Fruit fly (Drosophila melanogaster) ovary, adult (tissue): ENCODE results near the gene Max.

ENCODE experiments used
- CG17801 ChIP-seq: fragments of 200-800 bp; optimal IDR thresholded peaks from 2 replicates; lab custom pipeline; 2019; ENCODE audit warnings: missing biosample characterization, mild to moderate bottlenecking, missing genetic modification characterization, moderate library complexity; ENCODE audit not compliant: partially characterized antibody

Gene Max

DNA sequence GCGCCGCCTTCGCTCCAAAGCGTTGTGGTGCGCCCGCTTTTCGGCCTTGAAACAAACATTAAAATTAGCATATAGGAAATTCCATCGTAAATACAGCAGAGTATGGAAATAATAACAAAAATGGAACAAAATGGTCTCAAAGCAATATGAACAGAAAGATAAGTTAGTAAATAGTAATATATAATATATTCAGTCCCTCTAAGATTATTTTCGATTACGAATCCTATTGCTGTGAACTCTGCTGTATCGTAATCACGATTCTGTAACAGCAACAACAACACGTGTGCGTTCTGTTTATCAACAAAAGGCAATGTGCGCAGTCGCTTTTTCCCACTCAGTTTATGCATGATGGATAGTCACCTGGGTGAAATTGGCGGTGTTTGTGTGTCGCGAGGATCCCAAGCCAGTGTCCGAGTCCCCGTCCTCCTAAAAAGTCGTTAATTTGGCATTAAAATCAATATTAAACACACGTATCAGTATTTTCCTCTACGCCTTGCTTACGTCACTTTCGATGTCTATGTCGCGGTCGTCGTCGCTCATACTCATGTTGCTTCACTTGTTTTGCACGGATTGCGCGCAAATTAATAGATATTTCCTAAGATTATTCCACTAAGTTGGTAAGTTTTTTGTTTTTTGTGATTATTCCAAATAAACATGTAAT is 374 bp downstream of the Max start, which contains the start of the genes CG42374 and Mettl5:
CG42374 (plus strand) TSS at position 287 of the 661 bp plus-strand sequence.
Mettl5 (plus strand) TSS at position 287 of the 661 bp plus-strand sequence.
- no peak for TF ChIP-seq CG17801

DNA sequence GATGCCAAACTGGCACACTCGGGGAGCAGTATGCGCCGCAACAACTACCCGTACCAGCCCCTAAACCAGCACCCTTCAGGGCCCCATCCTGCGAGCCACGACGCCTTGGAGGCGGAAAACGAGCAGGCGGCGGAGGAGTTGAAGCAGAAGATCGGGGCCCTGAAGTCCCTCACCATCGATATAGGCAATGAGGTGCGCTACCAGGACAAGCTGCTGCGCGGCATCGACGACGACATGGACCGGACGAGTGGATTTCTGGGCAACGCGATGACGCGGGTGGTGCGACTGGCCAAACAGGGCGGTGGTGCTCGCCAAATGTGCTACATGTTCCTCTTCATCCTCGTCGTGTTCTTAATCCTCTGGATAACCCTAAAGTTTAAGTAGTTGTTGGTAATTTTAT is 2.3 kb downstream of the Max start:
- TF ChIP-seq CG17801 = no peak

DNA sequence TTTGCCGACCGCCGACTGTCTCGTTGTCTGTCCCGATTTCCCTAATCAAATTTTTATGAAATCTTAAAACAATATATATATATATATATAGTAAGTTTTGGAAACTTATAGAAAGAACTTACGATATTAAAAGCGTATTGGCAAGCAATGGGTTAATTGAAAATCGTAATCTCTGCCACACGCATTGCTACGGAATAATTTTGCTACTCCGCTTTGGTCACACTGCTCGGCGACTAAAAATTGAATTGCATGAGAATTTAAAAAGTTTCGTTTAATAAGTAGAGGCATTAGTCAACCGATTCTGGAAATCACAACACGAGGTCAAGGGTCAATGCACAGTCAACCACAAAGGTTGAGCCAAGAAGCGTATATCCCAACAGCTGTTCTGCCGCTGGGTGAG is 2.8 kb downstream of the Max start, which contains the start of gene Bet1:
Bet1 (plus strand) TSS at position 182 of the 400 bp plus-strand sequence.
- no peak for TF ChIP-seq CG17801

dm6 chr3L:19260278-19260803 is 3.6 kb downstream of the Max start, which contains the start of gene nes:
TSS of gene nes (minus strand) at chr3L:19260679.
- peak; percentile 56 for TF ChIP-seq CG17801

DNA sequence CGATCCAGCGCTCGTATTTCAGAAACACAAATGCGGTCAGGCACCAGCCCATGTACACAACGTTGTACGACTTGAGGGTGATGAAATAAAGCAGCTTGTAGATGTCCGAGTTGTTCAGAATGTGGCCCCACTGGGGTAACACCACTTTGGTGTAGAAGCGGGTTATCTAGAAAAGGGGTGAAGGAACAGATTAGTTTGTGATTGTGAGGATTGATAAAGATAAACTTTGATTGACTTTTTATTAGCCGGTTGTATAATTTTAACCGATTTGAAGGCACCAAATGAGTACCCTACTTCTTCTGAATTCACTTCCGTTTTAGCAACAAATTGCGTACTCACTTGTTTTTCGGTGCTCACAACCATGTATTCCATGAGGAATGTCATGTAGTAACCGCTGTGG is 5.8 kb downstream of the Max start:
- no peak for TF ChIP-seq CG17801

dm6 chr3L:19254715-19255428 is 9.1 kb downstream of the Max start, which contains the start of the genes mRpL21 and rept:
TSS of gene mRpL21 (minus strand) at chr3L:19255061.
TSS of gene rept (plus strand) at chr3L:19255340.
- TF ChIP-seq CG17801 = peak; percentile 45

DNA sequence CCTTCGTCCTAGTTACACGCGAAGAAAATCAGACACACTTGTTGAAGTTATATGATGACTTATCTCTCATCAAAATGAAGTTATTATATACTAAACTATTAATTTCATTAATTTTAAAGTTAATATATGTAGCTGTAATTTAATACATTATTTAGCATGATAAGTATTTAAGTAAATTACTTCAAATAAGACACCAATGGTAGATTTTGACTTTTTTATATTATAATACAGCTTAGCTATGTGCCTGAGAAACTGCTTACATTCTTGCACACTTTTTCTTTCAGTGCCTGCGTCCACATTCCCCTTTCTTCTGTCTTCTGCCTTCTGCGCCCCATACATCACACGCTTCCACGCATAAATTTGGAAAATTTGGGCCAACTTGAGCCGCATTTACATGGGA is 12.3 kb downstream of the Max start:
- no peak for TF ChIP-seq CG17801

DNA sequence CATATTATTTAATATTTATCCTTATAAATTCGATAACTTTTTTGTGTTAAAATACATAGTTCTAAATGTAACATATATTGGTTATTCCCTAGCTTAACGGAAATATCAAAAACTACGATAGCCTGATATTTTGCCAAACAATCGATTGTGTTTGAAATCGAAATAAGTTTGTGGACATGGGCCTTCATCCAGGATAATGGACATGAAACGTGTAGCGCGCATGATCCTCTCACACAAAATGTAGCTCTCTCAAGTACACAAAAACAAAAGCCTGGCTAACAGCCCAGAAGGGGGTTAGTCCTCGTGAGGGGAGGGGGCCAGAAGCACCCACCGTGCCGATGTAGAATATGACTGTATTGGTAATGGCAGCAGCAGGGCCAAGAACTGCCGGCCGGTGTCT is 26.2 kb downstream of the Max start:
- no peak for TF ChIP-seq CG17801

dm6 chr3L:19236554-19236953 is 27.4 kb downstream of the Max start:
- TF ChIP-seq CG17801 = no peak

dm6 chr3L:19236060-19236459 is 27.9 kb downstream of the Max start, which contains the start of gene CG33647:
TSS of gene CG33647 (plus strand) at chr3L:19236360.
- TF ChIP-seq CG17801 = no peak

DNA sequence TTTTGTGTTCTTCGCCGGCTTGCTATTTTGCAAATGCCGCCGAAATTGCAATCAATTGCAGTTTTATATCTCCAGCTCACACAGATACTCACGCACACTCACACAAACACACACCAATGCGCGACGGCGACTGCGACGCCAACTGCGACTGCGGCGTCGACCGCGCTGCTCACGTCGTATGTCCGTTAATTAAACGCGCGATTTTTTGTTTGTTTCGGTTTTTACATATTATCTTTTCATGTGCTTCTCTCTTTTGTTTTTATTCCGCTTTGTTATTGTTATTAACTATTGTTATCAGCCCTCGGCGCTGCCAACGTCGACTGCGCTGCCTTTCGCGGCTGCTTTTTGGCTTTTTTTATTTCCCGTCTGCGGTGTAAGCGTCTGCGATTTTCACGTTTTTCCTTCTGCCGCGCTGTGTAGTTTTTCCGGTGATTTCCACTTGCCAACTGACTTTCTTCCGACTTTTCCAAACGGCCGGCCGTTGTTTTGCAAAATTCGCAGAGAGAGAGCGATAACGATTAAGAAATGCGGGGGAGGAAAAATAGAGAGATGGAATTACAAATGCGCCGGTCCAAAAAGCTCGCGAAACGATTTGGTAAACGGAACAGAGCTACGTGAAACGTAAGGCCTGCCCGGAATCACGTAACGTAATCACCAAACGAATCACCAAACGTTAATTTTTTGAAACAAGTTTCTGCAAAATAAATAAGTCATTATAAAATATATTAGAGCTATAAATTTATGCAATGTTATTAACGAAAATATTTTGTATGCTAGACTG is 28.9 kb downstream of the Max start, which contains the start of gene fz2:
fz2 (minus strand) TSS at position 452 of the 781 bp plus-strand sequence.
- no peak for TF ChIP-seq CG17801

DNA sequence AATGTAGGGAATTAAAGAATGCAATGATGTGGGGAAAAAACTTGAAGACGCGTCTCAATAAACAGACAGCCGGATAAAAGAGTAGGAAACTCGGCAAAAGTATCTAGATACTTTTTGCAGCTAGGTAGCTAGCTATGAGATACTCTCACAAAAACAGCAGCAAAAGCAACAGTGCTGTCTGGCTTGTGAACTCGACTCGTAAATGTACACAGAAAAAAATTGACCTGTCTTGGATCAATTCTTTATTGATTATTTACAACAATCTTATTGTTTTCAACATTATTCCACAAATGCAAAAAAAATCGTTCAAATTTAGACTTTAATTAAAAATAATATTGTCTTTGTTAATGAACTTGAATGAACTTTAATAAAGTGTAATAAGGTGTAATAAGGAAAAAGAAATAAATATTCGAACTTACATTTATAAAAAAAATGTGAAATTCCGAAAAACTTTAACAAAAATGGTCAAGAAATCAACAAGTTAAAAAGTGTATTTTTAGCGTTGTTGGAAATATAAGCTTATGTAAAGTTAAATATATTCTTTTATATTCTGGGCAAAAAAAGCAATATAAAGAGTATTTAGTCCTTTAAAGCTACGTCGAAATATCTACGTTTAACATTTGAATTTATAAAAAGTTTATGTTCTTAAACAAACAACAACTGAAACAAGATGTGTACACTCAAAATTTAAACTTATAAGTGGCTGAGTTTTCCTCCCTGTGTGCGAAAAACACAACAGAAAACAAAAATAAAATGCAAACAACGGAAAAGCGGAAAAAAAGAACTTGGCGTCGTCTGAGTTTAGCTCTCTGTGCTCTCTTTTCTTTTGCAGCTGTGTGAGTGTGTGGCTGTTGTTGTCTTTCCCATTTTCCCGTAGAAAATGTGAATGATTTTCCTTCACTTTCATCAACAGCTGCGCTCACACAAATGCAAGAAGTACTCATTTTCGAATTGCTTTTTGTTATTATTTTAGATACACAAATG is 29.9 kb downstream of the Max start:
- TF ChIP-seq CG17801 = no peak

DNA sequence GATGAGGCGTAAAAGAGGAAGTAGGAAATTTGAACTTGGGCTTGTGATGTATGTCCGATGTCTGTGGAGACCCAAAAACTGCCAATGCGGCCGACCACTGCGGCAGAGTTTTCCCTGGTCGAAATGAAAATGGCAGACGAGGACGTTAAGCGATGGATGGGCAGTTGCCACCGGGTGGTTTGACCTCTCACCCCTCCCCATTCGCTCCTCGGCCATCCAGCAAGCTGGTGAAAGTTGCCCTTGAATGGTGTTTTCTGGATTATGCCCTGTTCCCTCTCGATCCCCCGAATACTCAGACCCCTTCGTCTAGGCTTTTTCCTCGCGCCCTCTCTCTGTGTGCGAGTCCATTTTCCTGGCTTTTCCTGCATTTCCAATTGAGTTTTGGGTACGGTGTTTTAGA is 32.4 kb downstream of the Max start:
- no peak for TF ChIP-seq CG17801

- no peak for TF ChIP-seq CG17801
Measured at dm6 chr3L:19230801-19231547, 33.0 kb downstream of the Max start.

- no peak for TF ChIP-seq CG17801
Measured at dm6 chr3L:19229491-19229890, 34.5 kb downstream of the Max start.
